Worm (Caenorhabditis elegans): Measurements from ENCODE around the gene F26D2.15.

DNA sequence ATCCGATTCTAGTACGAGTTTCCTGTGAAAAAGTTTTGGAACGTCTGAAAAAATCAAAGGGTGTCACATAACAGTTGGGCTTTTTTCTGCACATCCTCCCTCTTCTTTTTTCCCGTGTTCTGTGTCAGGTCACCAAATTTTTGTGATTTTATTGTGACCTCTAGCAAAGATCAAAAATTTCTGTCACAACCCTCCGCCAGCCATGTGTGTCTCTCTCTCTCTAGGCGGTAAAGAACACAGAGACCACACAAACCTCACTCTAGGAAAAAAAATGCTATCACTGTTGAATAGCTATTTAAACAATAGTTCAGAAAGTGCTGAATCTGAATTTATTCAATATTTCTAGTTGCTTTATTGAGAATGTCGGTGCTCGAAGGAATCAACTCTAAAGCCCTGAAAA lies 47.0 kb upstream of the F26D2.15 start, which contains the start of gene gst-44:
- TF ChIP-seq nhr-76 (tag; optimal IDR thresholded peaks at IDR 0.05) (no peak), unc-62 (GFP tag; optimal IDR thresholded peaks at IDR 0.05) (no peak), unc-39 (tag; optimal IDR thresholded peaks at IDR 0.05) (no peak), lsy-2 (tag; optimal IDR thresholded peaks at IDR 0.05) (no peak), lin-13 (tag; optimal IDR thresholded peaks at IDR 0.05) (no peak), nhr-12 (tag; optimal IDR thresholded peaks at IDR 0.05) (no peak), elt-1 (tag; optimal IDR thresholded peaks at IDR 0.05; ENCODE audit: borderline replicate concordance, insufficient read depth) (no peak), ztf-11 (tag; optimal IDR thresholded peaks at IDR 0.05) (no peak), bed-3 (GFP tag; optimal IDR thresholded peaks at IDR 0.05) (no peak)
